Worm (Caenorhabditis elegans) whole organism, L1 larva: ENCODE measurements around the gene Y45G5AM.4.

Source experiments
- F16B12.6 ChIP-seq: fragments of 150-350 bp; optimal IDR thresholded peaks from 2 replicates; lab custom pipeline; 2014; ENCODE audit warnings: missing biosample characterization, missing genetic modification characterization
- alr-1 ChIP-seq: fragments of 200-800 bp; sonication (Bioruptor generic); optimal IDR thresholded peaks from 2 replicates; lab custom pipeline; 2018; ENCODE audit warnings: borderline replicate concordance, mild to moderate bottlenecking, missing genetic modification characterization, missing compliant biosample characterization
- ama-1 ChIP-seq: fragments of 150-350 bp; optimal IDR thresholded peaks from 2 replicates; lab custom pipeline; 2014
- ceh-63 ChIP-seq: fragments of 200-800 bp; sonication (Bioruptor generic); optimal IDR thresholded peaks from 2 replicates; lab custom pipeline; 2018; ENCODE audit warnings: mild to moderate bottlenecking, missing genetic modification characterization, missing compliant biosample characterization
- ces-1 ChIP-seq: fragments of 150-350 bp; optimal IDR thresholded peaks from 2 replicates; lab custom pipeline; 2014; ENCODE audit warnings: missing biosample characterization, missing genetic modification reagents, missing genetic modification characterization
- efl-1 ChIP-seq, 4 experiments: fragments of 150-350 bp; optimal IDR thresholded peaks in 3 of 4; peaks in 1 of 4; 1 replicate in 1 of 4; 2 replicates in 3 of 4; lab custom pipeline; 2014; ENCODE audit warnings: missing biosample characterization in 2 of 4, missing genetic modification characterization in 2 of 4, missing genetic modification reagents in 2 of 4
- egl-27 ChIP-seq, 2 experiments: fragments of 150-350 bp in 1 of 2; sonication (generic microtip); optimal IDR thresholded peaks; 3 replicates each; lab custom pipeline; 2017 to 2018; ENCODE audit warnings: missing biosample characterization in 2 of 2, missing genetic modification characterization in 2 of 2, missing genetic modification reagents in 2 of 2
- elt-3 ChIP-seq, 6 experiments: fragments of 150-350 bp in 1 of 6; sonication (generic microtip); optimal IDR thresholded peaks; 2 replicates each; lab custom pipeline; 2017 to 2018; ENCODE audit warnings: missing biosample characterization in 6 of 6, missing genetic modification characterization in 6 of 6, inconsistent platforms in 1 of 6
- fkh-8 ChIP-seq: sonication (generic microtip); optimal IDR thresholded peaks from 2 replicates; lab custom pipeline; 2016; ENCODE audit warnings: mild to moderate bottlenecking, missing genetic modification characterization, missing compliant biosample characterization
- fos-1 ChIP-seq: fragments of 150-350 bp; optimal IDR thresholded peaks from 2 replicates; lab custom pipeline; 2014; ENCODE audit warnings: missing biosample characterization, missing genetic modification characterization
- grh-1 ChIP-seq: fragments of 200-800 bp; sonication (Bioruptor generic); IDR thresholded peaks from 2 replicates; pipeline ENCODE4 v1.3.6; 2022; ENCODE audit warnings: missing genetic modification reagents, missing genetic modification characterization, missing compliant biosample characterization
- irx-1 ChIP-seq: sonication (generic microtip); optimal IDR thresholded peaks from 2 replicates; lab custom pipeline; 2016; ENCODE audit warnings: missing genetic modification characterization, missing compliant biosample characterization
- jun-1 ChIP-seq: fragments of 150-350 bp; optimal IDR thresholded peaks from 2 replicates; lab custom pipeline; 2014; ENCODE audit warnings: missing biosample characterization, missing genetic modification reagents, missing genetic modification characterization
- lin-13 ChIP-seq: fragments of 150-350 bp; optimal IDR thresholded peaks from 2 replicates; lab custom pipeline; 2014; ENCODE audit warnings: missing biosample characterization, missing genetic modification reagents, missing genetic modification characterization
- lin-14 ChIP-seq: fragments of 200-800 bp; sonication (Bioruptor generic); optimal IDR thresholded peaks from 2 replicates; lab custom pipeline; 2018; ENCODE audit warnings: mild to moderate bottlenecking, missing genetic modification characterization, moderate library complexity, missing compliant biosample characterization
- lin-15B ChIP-seq: fragments of 150-350 bp; sonication (generic microtip); optimal IDR thresholded peaks from 3 replicates; lab custom pipeline; 2014; ENCODE audit warnings: missing biosample characterization, missing genetic modification characterization
- lin-35 ChIP-seq, 2 experiments: fragments of 150-350 bp; optimal IDR thresholded peaks; 2 replicates each; lab custom pipeline; 2014; ENCODE audit warnings: missing biosample characterization in 2 of 2, missing genetic modification characterization in 2 of 2, missing genetic modification reagents in 2 of 2
- lsy-2 ChIP-seq, 2 experiments: fragments of 150-350 bp; optimal IDR thresholded peaks; 2 replicates each; lab custom pipeline; 2014; ENCODE audit warnings: missing biosample characterization in 2 of 2, missing genetic modification characterization in 2 of 2
- mdl-1 ChIP-seq, 2 experiments: fragments of 150-350 bp; optimal IDR thresholded peaks; 2 replicates each; lab custom pipeline; 2014 to 2017; ENCODE audit warnings: missing biosample characterization in 2 of 2, missing genetic modification characterization in 2 of 2, inconsistent platforms in 1 of 2
- mef-2 ChIP-seq: fragments of 150-350 bp; optimal IDR thresholded peaks from 2 replicates; lab custom pipeline; 2014; ENCODE audit warnings: missing biosample characterization, missing genetic modification characterization
- nhr-11 ChIP-seq: fragments of 150-350 bp; optimal IDR thresholded peaks from 2 replicates; lab custom pipeline; 2014; ENCODE audit warnings: missing biosample characterization, missing genetic modification characterization
- nhr-20 ChIP-seq: sonication (generic microtip); optimal IDR thresholded peaks from 2 replicates; lab custom pipeline; 2016; ENCODE audit warnings: mild to moderate bottlenecking, missing genetic modification characterization, missing compliant biosample characterization
- nhr-71 ChIP-seq: sonication (generic microtip); optimal IDR thresholded peaks from 2 replicates; lab custom pipeline; 2016; ENCODE audit warnings: mild to moderate bottlenecking, missing genetic modification characterization, moderate library complexity, missing compliant biosample characterization
- nhr-76 ChIP-seq: sonication (generic microtip); optimal IDR thresholded peaks from 2 replicates; lab custom pipeline; 2017; ENCODE audit warnings: missing biosample characterization, missing genetic modification characterization
- nhr-77 ChIP-seq: fragments of 150-350 bp; optimal IDR thresholded peaks from 2 replicates; lab custom pipeline; 2014; ENCODE audit warnings: missing biosample characterization, missing genetic modification characterization
- pag-3 ChIP-seq: sonication (generic microtip); optimal IDR thresholded peaks from 2 replicates; lab custom pipeline; 2017; ENCODE audit warnings: missing genetic modification characterization, mild to moderate bottlenecking, missing compliant biosample characterization, antibody characterized with exemption, borderline replicate concordance; ENCODE audit not compliant: insufficient read depth
- pax-3 ChIP-seq: fragments of 200-800 bp; sonication (Bioruptor generic); optimal IDR thresholded peaks from 2 replicates; lab custom pipeline; 2018; ENCODE audit warnings: mild to moderate bottlenecking, missing genetic modification characterization, moderate library complexity, missing compliant biosample characterization
- rnt-1 ChIP-seq: sonication (generic microtip); optimal IDR thresholded peaks from 2 replicates; lab custom pipeline; 2016; ENCODE audit warnings: mild to moderate bottlenecking, missing genetic modification characterization, moderate library complexity, missing compliant biosample characterization
- skn-1 ChIP-seq: fragments of 150-350 bp; optimal IDR thresholded peaks from 2 replicates; lab custom pipeline; 2014; ENCODE audit warnings: missing biosample characterization, missing genetic modification characterization
- snu-23 ChIP-seq: sonication (generic microtip); optimal IDR thresholded peaks from 2 replicates; lab custom pipeline; 2016; ENCODE audit warnings: missing genetic modification characterization, missing compliant biosample characterization
- sup-37 ChIP-seq: fragments of 200-800 bp; sonication (Bioruptor generic); optimal IDR thresholded peaks from 2 replicates; lab custom pipeline; 2018; ENCODE audit warnings: mild to moderate bottlenecking, missing genetic modification characterization, missing compliant biosample characterization
- swsn-7 ChIP-seq: sonication (generic microtip); optimal IDR thresholded peaks from 2 replicates; lab custom pipeline; 2016; ENCODE audit warnings: missing genetic modification characterization, missing compliant biosample characterization
- unc-30 ChIP-seq: sonication (generic microtip); optimal IDR thresholded peaks from 2 replicates; lab custom pipeline; 2017; ENCODE audit warnings: missing biosample characterization, missing genetic modification characterization
- unc-62 ChIP-seq: fragments of 150-350 bp; optimal IDR thresholded peaks from 2 replicates; lab custom pipeline; 2014; ENCODE audit warnings: missing biosample characterization, missing genetic modification reagents, missing genetic modification characterization
- unc-86 ChIP-seq: sonication (generic microtip); optimal IDR thresholded peaks from 2 replicates; lab custom pipeline; 2016; ENCODE audit warnings: missing genetic modification characterization, missing compliant biosample characterization
- zag-1 ChIP-seq: fragments of 150-350 bp; optimal IDR thresholded peaks from 2 replicates; lab custom pipeline; 2014; ENCODE audit warnings: missing biosample characterization, missing genetic modification characterization
- zip-4 ChIP-seq: fragments of 200-800 bp; sonication (Bioruptor generic); optimal IDR thresholded peaks from 2 replicates; lab custom pipeline; 2018; ENCODE audit warnings: mild to moderate bottlenecking, missing genetic modification characterization, moderate library complexity, missing compliant biosample characterization

Gene Y45G5AM.4

ce11 chrV:4143034-4143433, 20.0 kb upstream of the Y45G5AM.4 start (continued):
- TF ChIP-seq unc-62 (GFP tag; lab: Kevin White, UChicago) (no peak), irx-1 (tag; lab: Kevin White, UChicago) (peak; percentile 86), pag-3 (tag; lab: Kevin White, UChicago) (peak; percentile 92), fos-1 (tag; lab: Kevin White, UChicago) (peak; percentile 59), ceh-63 (GFP tag; lab: Kevin White, UChicago) (no peak)

- TF ChIP-seq nhr-11 (no peak), lin-15B (tag; lab: Kevin White, UChicago) (no peak), ceh-63 (GFP tag; lab: Kevin White, UChicago) (no peak), egl-27 (tag; optimal IDR thresholded peaks at IDR 0.05; lab: Kevin White, UChicago) (no peak), zip-4 (GFP tag; lab: Kevin White, UChicago) (no peak), ces-1 (no peak)
These were observed 18.8 kb upstream of the Y45G5AM.4 start, which contains the start of gene Y45G5AL.1 for ce11 chrV:4144205-4144604. TSS of gene Y45G5AL.1 (plus strand) at chrV:4144505.

DNA sequence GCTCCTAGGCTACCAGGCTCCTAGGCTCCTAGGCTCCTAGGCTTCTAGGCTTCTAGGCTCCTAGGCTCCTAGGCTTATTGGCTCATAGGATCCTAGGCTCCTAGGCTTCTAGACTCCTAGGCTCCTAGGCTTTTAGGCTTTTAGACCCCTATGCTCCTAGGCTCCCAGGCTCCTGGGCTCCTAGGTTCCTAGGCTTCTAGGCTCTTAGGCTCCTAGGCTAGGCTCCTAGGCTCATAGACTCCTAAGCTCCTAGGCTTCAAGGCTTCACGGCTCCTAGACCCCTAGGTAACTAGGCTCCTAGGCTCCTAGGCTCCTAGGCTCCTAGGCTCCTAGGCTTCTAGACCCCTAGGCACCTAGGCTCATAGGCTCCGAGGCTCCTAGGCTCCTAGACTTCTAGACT, 11.6 kb upstream of the Y45G5AM.4 start:
- no peak for TF ChIP-seq unc-86 (tag; lab: Kevin White, UChicago)
- TF ChIP-seq ces-1 = no peak
- TF ChIP-seq grh-1 (GFP tag; lab: Robert Waterston, UW) = no peak
- TF ChIP-seq sup-37 (GFP tag; lab: Kevin White, UChicago) = no peak
- no peak for TF ChIP-seq nhr-71
- no peak for TF ChIP-seq mdl-1 (tag; optimal IDR thresholded peaks at IDR 0.05; lab: Kevin White, UChicago)
- TF ChIP-seq lsy-2 (tag; optimal IDR thresholded peaks at IDR 0.05; lab: Kevin White, UChicago) = no peak
- no peak for TF ChIP-seq unc-30
- TF ChIP-seq mef-2 = no peak
- no peak for TF ChIP-seq fkh-8 (tag; lab: Kevin White, UChicago)
- TF ChIP-seq skn-1 (tag; lab: Kevin White, UChicago) = no peak

- TF ChIP-seq elt-3 (tag; optimal IDR thresholded peaks at IDR 0.05; lab: Kevin White, UChicago) (no peak), skn-1 (tag; lab: Kevin White, UChicago) (no peak), efl-1 (optimal IDR thresholded peaks at IDR 0.05; lab: Kevin White, UChicago) (no peak), efl-1 (GFP tag; optimal IDR thresholded peaks at IDR 0.05 in 1 of 2; lab: Kevin White, UChicago) (no peak), jun-1 (tag; lab: Kevin White, UChicago) (no peak)
- TF ChIP-seq, all 84 proteins: peak for 0
These were observed 10.8 kb upstream of the Y45G5AM.4 start, which contains the start of gene Y45G5AM.6 for ce11 chrV:4152200-4152599. TSS of gene Y45G5AM.6 (minus strand) at chrV:4152300.

DNA sequence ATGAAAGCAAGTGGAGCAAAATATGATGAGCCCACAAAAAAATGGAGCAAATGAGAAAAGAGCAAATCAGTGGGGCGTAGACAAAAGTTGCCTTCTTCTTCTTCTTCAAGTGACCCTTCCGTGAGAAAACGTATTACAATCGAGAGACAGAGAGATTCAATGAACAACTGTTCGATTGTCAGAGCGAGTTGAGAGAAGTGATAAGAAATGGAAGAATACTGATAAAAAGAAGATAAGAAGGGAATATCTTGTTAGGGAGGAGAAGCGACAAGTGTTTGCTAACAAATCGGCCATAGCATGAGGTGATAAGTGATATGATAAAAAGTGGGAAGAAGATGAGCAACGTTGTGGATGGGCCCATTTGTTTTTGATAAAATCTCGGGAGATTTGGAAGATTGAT, 5.7 kb upstream of the Y45G5AM.4 start:
- peak; percentile 26 for TF ChIP-seq snu-23 (GFP tag; lab: Kevin White, UChicago)
- peak; percentile 64 for TF ChIP-seq nhr-71
- no peak for TF ChIP-seq zag-1 (tag; lab: Kevin White, UChicago)
- TF ChIP-seq lsy-2 (tag; optimal IDR thresholded peaks at IDR 0.05; lab: Kevin White, UChicago) = peak in 1 of 2 experiments; percentile 52
- peak; percentile 88 for TF ChIP-seq lin-14
- peak; percentile 51 for TF ChIP-seq rnt-1
- no peak for TF ChIP-seq grh-1 (GFP tag; lab: Robert Waterston, UW)
- TF ChIP-seq nhr-20 (tag; lab: Kevin White, UChicago) = peak; percentile 34
- TF ChIP-seq swsn-7 (tag; lab: Kevin White, UChicago) = peak; percentile 4

DNA sequence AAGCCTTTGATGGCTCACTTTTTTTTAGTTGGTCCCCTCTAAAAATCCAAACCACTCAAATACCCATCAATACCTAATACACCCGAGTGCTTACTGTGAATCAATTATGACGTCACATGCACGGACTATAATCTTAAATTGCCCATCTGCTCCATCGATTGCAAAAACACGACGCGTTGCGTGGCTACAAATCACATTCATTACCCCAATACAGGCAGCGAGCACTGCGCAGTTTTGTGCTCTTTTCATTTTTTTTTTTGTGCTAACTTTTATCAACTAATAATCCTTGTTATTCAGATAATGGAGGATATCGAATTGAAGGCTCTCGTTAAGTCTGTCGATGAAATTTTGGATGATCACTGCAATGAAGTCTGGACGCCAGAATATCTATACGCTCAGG, 2.9 kb upstream of the Y45G5AM.4 start, which contains the start of gene Y45G5AM.5:
Y45G5AM.5 (plus strand) TSS at position 301 of the 400 bp plus-strand sequence.
- TF ChIP-seq lin-35 (GFP tag; optimal IDR thresholded peaks at IDR 0.05; lab: Kevin White, UChicago) (no peak), nhr-76 (tag; lab: Kevin White, UChicago) (no peak), zag-1 (tag; lab: Kevin White, UChicago) (no peak), ama-1 (no peak), alr-1 (no peak), elt-3 (tag; optimal IDR thresholded peaks at IDR 0.05; lab: Kevin White, UChicago) (no peak), pax-3 (tag; lab: Kevin White, UChicago) (no peak), F16B12.6 (tag; lab: Kevin White, UChicago) (no peak), nhr-77 (no peak), unc-30 (no peak), ceh-63 (GFP tag; lab: Kevin White, UChicago) (no peak), lin-13 (GFP tag; lab: Kevin White, UChicago) (no peak), nhr-71 (no peak), skn-1 (tag; lab: Kevin White, UChicago) (no peak)
